Fruit fly (Drosophila melanogaster) whole organism, embryonic: ENCODE results near the gene Myo28B1.
A peak's percentile ranks its signal among the peaks of the same experiment; 100 is the strongest.

Source experiments
- Ada2b ChIP-seq: fragments of 200-800 bp; sonication (Bioruptor generic); IDR thresholded peaks from 2 replicates; pipeline ENCODE4 v1.3.6; 2022; ENCODE audit warnings: missing biosample characterization, missing genetic modification characterization
- CG12155 ChIP-seq: fragments of 200-800 bp; sonication (Bioruptor generic); optimal IDR thresholded peaks from 3 replicates; lab custom pipeline; 2016; ENCODE audit warnings: missing biosample characterization, missing genetic modification characterization
- CG13287 ChIP-seq: fragments of 200-800 bp; sonication (Bioruptor generic); IDR thresholded peaks from 2 replicates; pipeline ENCODE4 v1.3.6; 2022; ENCODE audit warnings: missing biosample characterization, missing genetic modification characterization; ENCODE audit not compliant: partially characterized antibody
- CG13296 ChIP-seq: fragments of 200-800 bp; sonication (Bioruptor generic); optimal IDR thresholded peaks from 3 replicates; lab custom pipeline; 2018; ENCODE audit warnings: missing biosample characterization, mild to moderate bottlenecking, missing genetic modification characterization
- CG14014 ChIP-seq: fragments of 200-800 bp; sonication (Bioruptor generic); IDR thresholded peaks from 2 replicates; pipeline ENCODE4 v1.3.6; 2022; ENCODE audit warnings: missing biosample characterization, missing genetic modification characterization
- CG14441 ChIP-seq: fragments of 200-800 bp; sonication (Bioruptor generic); IDR thresholded peaks from 2 replicates; pipeline ENCODE4 v1.3.6; 2022; ENCODE audit warnings: missing biosample characterization, missing genetic modification characterization
- CG15514 ChIP-seq: fragments of 200-800 bp; sonication (Bioruptor generic); optimal IDR thresholded peaks from 3 replicates; lab custom pipeline; 2017; ENCODE audit warnings: missing biosample characterization, missing genetic modification characterization, mild to moderate bottlenecking, moderate library complexity, missing genetic modification reagents
- CG15696 ChIP-seq: fragments of 200-800 bp; sonication (Bioruptor generic); optimal IDR thresholded peaks from 2 replicates; lab custom pipeline; 2019; ENCODE audit warnings: missing biosample characterization, mild to moderate bottlenecking, missing genetic modification characterization, moderate library complexity
- CG17802 ChIP-seq: fragments of 200-800 bp; sonication (Bioruptor generic); optimal IDR thresholded peaks from 2 replicates; lab custom pipeline; 2018; ENCODE audit warnings: missing biosample characterization, mild to moderate bottlenecking, missing genetic modification characterization, moderate library complexity
- CG17829 ChIP-seq: fragments of 200-800 bp; optimal IDR thresholded peaks from 2 replicates; lab custom pipeline; 2019; ENCODE audit warnings: missing biosample characterization, mild to moderate bottlenecking, missing genetic modification characterization, moderate library complexity
- CG1792 ChIP-seq: fragments of 200-800 bp; sonication (Bioruptor generic); optimal IDR thresholded peaks from 2 replicates; lab custom pipeline; 2016; ENCODE audit warnings: missing biosample characterization, missing genetic modification characterization
- CG18476 ChIP-seq: fragments of 200-800 bp; sonication (Bioruptor generic); optimal IDR thresholded peaks from 2 replicates; lab custom pipeline; 2016; ENCODE audit warnings: missing biosample characterization, mild to moderate bottlenecking, missing genetic modification characterization
- CG2120 ChIP-seq: fragments of 200-800 bp; sonication (Bioruptor generic); optimal IDR thresholded peaks from 3 replicates; lab custom pipeline; 2016; ENCODE audit warnings: missing biosample characterization, missing genetic modification characterization
- CG2678 ChIP-seq: fragments of 200-800 bp; sonication (Bioruptor generic); optimal IDR thresholded peaks from 3 replicates; lab custom pipeline; 2019; ENCODE audit warnings: missing biosample characterization, mild to moderate bottlenecking, missing genetic modification characterization, moderate library complexity
- CG3281 ChIP-seq: fragments of 200-800 bp; sonication (Bioruptor generic); optimal IDR thresholded peaks from 3 replicates; lab custom pipeline; 2017; ENCODE audit warnings: missing biosample characterization, mild to moderate bottlenecking, missing genetic modification characterization
- CG3847 ChIP-seq: fragments of 200-800 bp; sonication (Bioruptor generic); IDR thresholded peaks from 2 replicates; pipeline ENCODE4 v1.3.6; 2022; ENCODE audit warnings: missing biosample characterization, missing genetic modification characterization
- CG6689 ChIP-seq: fragments of 200-800 bp; sonication (Bioruptor generic); IDR thresholded peaks from 2 replicates; pipeline ENCODE4 v1.3.6; 2022; ENCODE audit warnings: missing biosample characterization, missing genetic modification characterization
- CG6765 ChIP-seq: fragments of 200-800 bp; sonication (Bioruptor generic); optimal IDR thresholded peaks from 3 replicates; lab custom pipeline; 2017; ENCODE audit warnings: missing biosample characterization, mild to moderate bottlenecking, missing genetic modification characterization
- CG9437 ChIP-seq: fragments of 200-800 bp; sonication (Bioruptor generic); optimal IDR thresholded peaks from 2 replicates; lab custom pipeline; 2018; ENCODE audit warnings: missing biosample characterization, mild to moderate bottlenecking, missing genetic modification characterization
- Dek ChIP-seq: fragments of 200-800 bp; sonication (Bioruptor generic); optimal IDR thresholded peaks from 3 replicates; lab custom pipeline; 2019; ENCODE audit warnings: missing biosample characterization, mild to moderate bottlenecking, missing genetic modification characterization, moderate library complexity
- Doc3 ChIP-seq: fragments of 200-800 bp; sonication (Bioruptor generic); IDR thresholded peaks from 3 replicates; pipeline ENCODE4 v1.3.6; 2022; ENCODE audit warnings: missing biosample characterization, missing genetic modification characterization; ENCODE audit not compliant: partially characterized antibody
- Drgx ChIP-seq: fragments of 200-800 bp; sonication (Bioruptor generic); IDR thresholded peaks from 2 replicates; pipeline ENCODE4 v1.3.6; 2022; ENCODE audit warnings: missing biosample characterization, missing genetic modification characterization
- Ets97D ChIP-seq: fragments of 200-800 bp; sonication (Bioruptor generic); optimal IDR thresholded peaks from 3 replicates; lab custom pipeline; 2016; ENCODE audit warnings: missing biosample characterization, missing genetic modification characterization
- HHEX ChIP-seq: fragments of 200-800 bp; sonication (Bioruptor generic); optimal IDR thresholded peaks from 3 replicates; lab custom pipeline; 2017; ENCODE audit warnings: missing biosample characterization, mild to moderate bottlenecking, missing genetic modification characterization, missing genetic modification reagents
- Med ChIP-seq: fragments of 200-800 bp; sonication (Bioruptor generic); peaks from one replicate; lab custom pipeline; 2016; ENCODE audit warnings: missing biosample characterization, missing genetic modification characterization, mild to moderate bottlenecking, inconsistent platforms, moderate library complexity
- Six4 ChIP-seq: fragments of 200-800 bp; sonication (Bioruptor generic); optimal IDR thresholded peaks from 2 replicates; lab custom pipeline; 2016; ENCODE audit warnings: missing biosample characterization, missing genetic modification characterization
- Sry-δ ChIP-seq: fragments of 200-800 bp; sonication (Bioruptor generic); optimal IDR thresholded peaks from 2 replicates; lab custom pipeline; 2016; ENCODE audit warnings: missing biosample characterization, missing genetic modification characterization
- Xbp1 ChIP-seq: fragments of 200-800 bp; sonication (Bioruptor generic); optimal IDR thresholded peaks from 3 replicates; lab custom pipeline; 2016; ENCODE audit warnings: missing biosample characterization, mild to moderate bottlenecking, missing genetic modification characterization
- ab ChIP-seq: fragments of 200-800 bp; sonication (Bioruptor generic); optimal IDR thresholded peaks from 2 replicates; lab custom pipeline; 2016; ENCODE audit warnings: missing biosample characterization, missing genetic modification characterization
- bsh ChIP-seq, 2 experiments: fragments of 200-800 bp; sonication (Bioruptor generic); optimal IDR thresholded peaks; 2 replicates each; lab custom pipeline; 2017 to 2018; ENCODE audit warnings: mild to moderate bottlenecking in 2 of 2, missing biosample characterization in 2 of 2, missing genetic modification characterization in 2 of 2, moderate library complexity in 1 of 2
- cas ChIP-seq: fragments of 200-800 bp; sonication (Bioruptor generic); IDR thresholded peaks from 2 replicates; pipeline ENCODE4 v1.3.6; 2022; ENCODE audit warnings: missing biosample characterization, missing genetic modification characterization
- chif ChIP-seq, 2 experiments: fragments of 200-800 bp; sonication (Bioruptor generic); optimal IDR thresholded peaks; 3 replicates each; lab custom pipeline; 2016; ENCODE audit warnings: missing biosample characterization in 2 of 2, missing genetic modification characterization in 2 of 2
- chinmo ChIP-seq: fragments of 200-800 bp; sonication (Bioruptor generic); IDR thresholded peaks from 4 replicates; pipeline ENCODE4 v1.3.6; 2022; ENCODE audit warnings: missing biosample characterization, missing genetic modification characterization; ENCODE audit not compliant: partially characterized antibody
- crc ChIP-seq: fragments of 200-800 bp; sonication (Bioruptor generic); optimal IDR thresholded peaks from 2 replicates; lab custom pipeline; 2016; ENCODE audit warnings: missing biosample characterization, missing genetic modification characterization
- croc ChIP-seq: fragments of 200-800 bp; sonication (Bioruptor generic); conservative IDR thresholded peaks from 3 replicates; pipeline ENCODE4 v1.3.6; 2022; ENCODE audit warnings: missing biosample characterization, missing genetic modification characterization
- cwo ChIP-seq: fragments of 200-800 bp; sonication (Bioruptor generic); optimal IDR thresholded peaks from 3 replicates; lab custom pipeline; 2017; ENCODE audit warnings: missing biosample characterization, missing genetic modification characterization, mild to moderate bottlenecking, moderate library complexity, missing genetic modification reagents
- dpn ChIP-seq, 2 experiments: fragments of 200-800 bp; sonication (Bioruptor generic); optimal IDR thresholded peaks; 3 replicates each; lab custom pipeline; 2016; ENCODE audit warnings: missing biosample characterization in 2 of 2, missing genetic modification characterization in 2 of 2
- eve ChIP-seq, 2 experiments: fragments of >200 bp; optimal IDR thresholded peaks; 2 replicates each; lab custom pipeline; 2017; ENCODE audit warnings: missing biosample characterization in 2 of 2, missing genetic modification characterization in 2 of 2
- fd3F ChIP-seq: fragments of 200-800 bp; sonication (Bioruptor generic); optimal IDR thresholded peaks from 2 replicates; lab custom pipeline; 2018; ENCODE audit warnings: missing biosample characterization, mild to moderate bottlenecking, missing genetic modification characterization, moderate library complexity
- fu2 ChIP-seq: fragments of 200-800 bp; sonication (Bioruptor generic); optimal IDR thresholded peaks from 2 replicates; lab custom pipeline; 2016; ENCODE audit warnings: missing biosample characterization, missing genetic modification characterization
- gcm2 ChIP-seq: fragments of 200-800 bp; sonication (Bioruptor generic); optimal IDR thresholded peaks from 2 replicates; lab custom pipeline; 2016; ENCODE audit warnings: missing biosample characterization, missing genetic modification characterization
- inv ChIP-seq: fragments of 200-800 bp; sonication (Bioruptor generic); IDR thresholded peaks from 2 replicates; pipeline ENCODE4 v1.3.6; 2022; ENCODE audit warnings: missing biosample characterization, missing genetic modification characterization; ENCODE audit not compliant: partially characterized antibody
- otp ChIP-seq: fragments of 200-800 bp; sonication (Bioruptor generic); IDR thresholded peaks from 3 replicates; pipeline ENCODE4, ENCODE4 v1.3.6; 2022; ENCODE audit warnings: missing biosample characterization, missing genetic modification characterization
- pho ChIP-seq: fragments of 200-800 bp; sonication (Bioruptor generic); optimal IDR thresholded peaks from 2 replicates; lab custom pipeline; 2016; ENCODE audit warnings: missing biosample characterization, missing genetic modification characterization
- sd ChIP-seq: fragments of 200-800 bp; sonication (Bioruptor generic); optimal IDR thresholded peaks from 3 replicates; lab custom pipeline; 2018; ENCODE audit warnings: missing biosample characterization, mild to moderate bottlenecking, missing genetic modification characterization, moderate library complexity
- sens ChIP-seq: fragments of 200-800 bp; sonication (Bioruptor generic); peaks from one replicate; lab custom pipeline; 2016; ENCODE audit warnings: missing biosample characterization, missing genetic modification characterization
- tgo ChIP-seq: fragments of 200-800 bp; sonication (Bioruptor generic); IDR thresholded peaks from 3 replicates; pipeline ENCODE4 v1.3.6; 2022; ENCODE audit warnings: missing biosample characterization, missing genetic modification characterization
- tll ChIP-seq, 2 experiments: fragments of 200-800 bp in 1 of 2; fragments of >200 bp in 1 of 2; sonication (Bioruptor generic) in 1 of 2; optimal IDR thresholded peaks; 2 replicates each; lab custom pipeline; 2017 to 2019; ENCODE audit warnings: missing biosample characterization in 2 of 2, missing genetic modification characterization in 2 of 2, mild to moderate bottlenecking in 1 of 2, moderate library complexity in 1 of 2
- tna ChIP-seq: fragments of 200-800 bp; sonication (Bioruptor generic); IDR thresholded peaks from 2 replicates; pipeline ENCODE4 v1.3.6; 2022; ENCODE audit warnings: missing biosample characterization, missing genetic modification characterization; ENCODE audit not compliant: partially characterized antibody
- vfl ChIP-seq: fragments of 200-800 bp; sonication (Bioruptor generic); optimal IDR thresholded peaks from 2 replicates; lab custom pipeline; 2016; ENCODE audit warnings: missing biosample characterization, missing genetic modification characterization
- wdn ChIP-seq: fragments of 200-800 bp; sonication (Bioruptor generic); IDR thresholded peaks from 2 replicates; pipeline ENCODE4 v1.3.6; 2022; ENCODE audit warnings: missing biosample characterization, missing genetic modification characterization

The Myo28B1 gene

dm6 chr2L:7703534-7703933, 37.7 kb downstream of the Myo28B1 start (continued):
- TF ChIP-seq inv (GFP tag; lab: Robert Waterston, UW) = no peak
- no peak for TF ChIP-seq CG13287 (GFP tag; lab: Robert Waterston, UW)
- no peak for TF ChIP-seq croc (GFP tag; lab: Robert Waterston, UW)
- TF ChIP-seq bsh (GFP tag; optimal IDR thresholded peaks at IDR 0.05; lab: Kevin White, UChicago) = no peak
- TF ChIP-seq otp (GFP tag; lab: Robert Waterston, UW) = no peak
- no peak for TF ChIP-seq CG17802 (tag; lab: Kevin White, UChicago)
- no peak for TF ChIP-seq CG17829
- TF ChIP-seq wdn (GFP tag; lab: Robert Waterston, UW) = peak; percentile 17; the same call in 1 of the 2 replicates
- no peak for TF ChIP-seq Doc3 (GFP tag; lab: Robert Waterston, UW)
- peak; percentile 11 for TF ChIP-seq fd3F
- TF ChIP-seq cas (GFP tag; lab: Robert Waterston, UW) = no peak
- TF ChIP-seq tgo (GFP tag; lab: Robert Waterston, UW) = no peak; the same call in 2 of the 3 replicates
- TF ChIP-seq CG14014 (GFP tag; lab: Robert Waterston, UW) = no peak
- TF ChIP-seq gcm2 (GFP tag; lab: Kevin White, UChicago) = no peak
- peak; percentile 24 for TF ChIP-seq pho (GFP tag; lab: Kevin White, UChicago)
- no peak for TF ChIP-seq crc (GFP tag; lab: Kevin White, UChicago)
- TF ChIP-seq CG6689 (GFP tag; lab: Robert Waterston, UW) = peak; percentile 18; the same call in 1 of the 2 replicates
- peak in 1 of 2 experiments; percentile 44 for TF ChIP-seq eve (GFP tag; optimal IDR thresholded peaks at IDR 0.05; lab: Kevin White, UChicago)
- no peak for TF ChIP-seq Six4
- no peak for TF ChIP-seq ab
- TF ChIP-seq Ada2b (GFP tag; lab: Robert Waterston, UW) = no peak
- TF ChIP-seq Sry-δ (GFP tag; lab: Kevin White, UChicago) = no peak
- TF ChIP-seq CG6765 (GFP tag; lab: Kevin White, UChicago) = no peak
- no peak for TF ChIP-seq vfl
- no peak for TF ChIP-seq Dek (tag; lab: Kevin White, UChicago)
- no peak for TF ChIP-seq cwo (GFP tag; lab: Kevin White, UChicago)
- peak; percentile 38; the same call in 1 of the 2 replicates for TF ChIP-seq Drgx (GFP tag; lab: Robert Waterston, UW)
- TF ChIP-seq CG9437 (GFP tag; lab: Kevin White, UChicago) = no peak
- no peak for TF ChIP-seq Med
- no peak for TF ChIP-seq sens (GFP tag; lab: Kevin White, UChicago)
- peak in 1 of 2 experiments; percentile 42 for TF ChIP-seq dpn (GFP tag; optimal IDR thresholded peaks at IDR 0.05; lab: Kevin White, UChicago)
- no peak for TF ChIP-seq CG12155 (GFP tag; lab: Kevin White, UChicago)
- TF ChIP-seq Ets97D (GFP tag; lab: Kevin White, UChicago) = no peak
- TF ChIP-seq CG14441 (GFP tag; lab: Robert Waterston, UW) = 0 out of 2 replicates have a peak, but pooled peaks have one; percentile 22
- no peak for TF ChIP-seq CG15696 (tag; lab: Kevin White, UChicago)
- TF ChIP-seq tna (GFP tag; lab: Robert Waterston, UW) = no peak
- no peak for TF ChIP-seq CG1792 (GFP tag; lab: Kevin White, UChicago)
- TF ChIP-seq CG3847 (GFP tag; lab: Robert Waterston, UW) = no peak; the same call in 1 of the 2 replicates
- TF ChIP-seq CG3281 (GFP tag; lab: Kevin White, UChicago) = peak; percentile 20
- peak; percentile 7 for TF ChIP-seq CG15514 (GFP tag; lab: Kevin White, UChicago)
- peak; percentile 8 for TF ChIP-seq Xbp1 (GFP tag; lab: Kevin White, UChicago)
- TF ChIP-seq fu2 (GFP tag; lab: Kevin White, UChicago) = no peak
- peak; percentile 3 for TF ChIP-seq HHEX (GFP tag; lab: Kevin White, UChicago)
- no peak for TF ChIP-seq CG13296 (GFP tag; lab: Kevin White, UChicago)
- no peak for TF ChIP-seq chinmo (GFP tag; lab: Robert Waterston, UW)
- TF ChIP-seq CG2678 (tag; lab: Kevin White, UChicago) = no peak
- peak; percentile 46 for TF ChIP-seq CG2120 (GFP tag; lab: Kevin White, UChicago)
- no peak for TF ChIP-seq tll (GFP tag; optimal IDR thresholded peaks at IDR 0.05; lab: Kevin White, UChicago)
- TF ChIP-seq sd (tag; lab: Kevin White, UChicago) = peak; percentile 19
- TF ChIP-seq CG18476 (GFP tag; lab: Kevin White, UChicago) = no peak
- no peak for TF ChIP-seq chif (GFP tag; optimal IDR thresholded peaks at IDR 0.05; lab: Kevin White, UChicago)
